Fruit fly (Drosophila melanogaster) whole organism, embryonic: ENCODE data around the gene CG9300.

Experiments used
- ATbp ChIP-seq: fragments of 200-800 bp; sonication (Bioruptor generic); optimal IDR thresholded peaks from 2 replicates; lab custom pipeline; 2017; ENCODE audit warnings: missing biosample characterization, mild to moderate bottlenecking, missing genetic modification characterization, missing genetic modification reagents
- Atf3 ChIP-seq: fragments of 200-800 bp; sonication (Bioruptor generic); optimal IDR thresholded peaks from 3 replicates; lab custom pipeline; 2016; ENCODE audit warnings: missing biosample characterization, missing genetic modification characterization
- Atf6 ChIP-seq: fragments of 200-800 bp; sonication (Bioruptor generic); IDR thresholded peaks from 2 replicates; pipeline ENCODE4 v1.3.6; 2022; ENCODE audit warnings: missing biosample characterization, missing genetic modification characterization
- Bgb ChIP-seq: fragments of 200-800 bp; sonication (Bioruptor generic); IDR thresholded peaks from 2 replicates; pipeline ENCODE4 v1.3.6; 2022; ENCODE audit warnings: missing biosample characterization, missing genetic modification characterization; ENCODE audit not compliant: partially characterized antibody
- C15 ChIP-seq: fragments of 200-800 bp; sonication (Bioruptor generic); IDR thresholded peaks from 3 replicates; pipeline ENCODE4 v1.3.6; 2022; ENCODE audit warnings: missing biosample characterization, missing genetic modification characterization
- CG10147 ChIP-seq: fragments of 200-800 bp; sonication (Bioruptor generic); optimal IDR thresholded peaks from 2 replicates; lab custom pipeline; 2019; ENCODE audit warnings: missing biosample characterization, mild to moderate bottlenecking, missing genetic modification characterization, moderate library complexity
- CG10274 ChIP-seq: fragments of 200-800 bp; sonication (Bioruptor generic); optimal IDR thresholded peaks from 3 replicates; lab custom pipeline; 2017; ENCODE audit warnings: missing biosample characterization, mild to moderate bottlenecking, missing genetic modification characterization
- CG13296 ChIP-seq: fragments of 200-800 bp; sonication (Bioruptor generic); optimal IDR thresholded peaks from 3 replicates; lab custom pipeline; 2018; ENCODE audit warnings: missing biosample characterization, mild to moderate bottlenecking, missing genetic modification characterization
- CG15073 ChIP-seq: fragments of 200-800 bp; sonication (Bioruptor generic); optimal IDR thresholded peaks from 2 replicates; lab custom pipeline; 2016; ENCODE audit warnings: missing biosample characterization, missing genetic modification characterization
- CG16863 ChIP-seq: fragments of 200-800 bp; sonication (Bioruptor generic); optimal IDR thresholded peaks from 3 replicates; lab custom pipeline; 2016; ENCODE audit warnings: missing biosample characterization, missing genetic modification characterization
- CG18262 ChIP-seq: fragments of 200-800 bp; optimal IDR thresholded peaks from 3 replicates; lab custom pipeline; 2019; ENCODE audit warnings: missing biosample characterization, mild to moderate bottlenecking, missing genetic modification characterization, moderate library complexity
- CG30431 ChIP-seq: fragments of 200-800 bp; sonication (Bioruptor generic); optimal IDR thresholded peaks from 2 replicates; lab custom pipeline; 2017; ENCODE audit warnings: missing biosample characterization, missing genetic modification characterization
- CG3065 ChIP-seq: fragments of 200-800 bp; sonication (Bioruptor generic); optimal IDR thresholded peaks from 2 replicates; lab custom pipeline; 2016; ENCODE audit warnings: missing biosample characterization, missing genetic modification characterization
- CG31365 ChIP-seq: fragments of 200-800 bp; sonication (Bioruptor generic); optimal IDR thresholded peaks from 2 replicates; lab custom pipeline; 2018; ENCODE audit warnings: missing biosample characterization, mild to moderate bottlenecking, missing genetic modification characterization
- CG31441 ChIP-seq: fragments of 200-800 bp; sonication (Bioruptor generic); IDR thresholded peaks from 2 replicates; pipeline ENCODE4 v1.3.6; 2022; ENCODE audit warnings: missing biosample characterization, missing genetic modification characterization
- CG34224 ChIP-seq: fragments of 200-800 bp; sonication (Bioruptor generic); IDR thresholded peaks from 3 replicates; pipeline ENCODE4 v1.3.6; 2022; ENCODE audit warnings: missing biosample characterization, missing genetic modification characterization; ENCODE audit not compliant: partially characterized antibody
- CG34422 ChIP-seq: fragments of 200-800 bp; sonication (Bioruptor generic); IDR thresholded peaks from 3 replicates; pipeline ENCODE4 v1.3.6; 2022; ENCODE audit warnings: missing biosample characterization, missing genetic modification characterization
- CG3995 ChIP-seq: fragments of 200-800 bp; sonication (Bioruptor generic); optimal IDR thresholded peaks from 3 replicates; lab custom pipeline; 2016; ENCODE audit warnings: missing biosample characterization, missing genetic modification characterization
- CG5180 ChIP-seq: fragments of 200-800 bp; sonication (Bioruptor generic); optimal IDR thresholded peaks from 3 replicates; lab custom pipeline; 2017; ENCODE audit warnings: missing biosample characterization, missing genetic modification characterization, mild to moderate bottlenecking, moderate library complexity, missing genetic modification reagents
- CG6254 ChIP-seq: fragments of 200-800 bp; sonication (Bioruptor generic); optimal IDR thresholded peaks from 3 replicates; lab custom pipeline; 2017; ENCODE audit warnings: mild to moderate bottlenecking, missing biosample characterization, missing genetic modification reagents, missing genetic modification characterization
- CG7372 ChIP-seq: fragments of 200-800 bp; sonication (Bioruptor generic); IDR thresholded peaks from 2 replicates; pipeline ENCODE4 v1.3.6; 2022; ENCODE audit warnings: missing biosample characterization, missing genetic modification characterization
- D ChIP-seq, 2 experiments: fragments of 200-800 bp in 1 of 2; fragments of >200 bp in 1 of 2; sonication (Bioruptor generic) in 1 of 2; optimal IDR thresholded peaks; 2 replicates in 1 of 2; 3 replicates in 1 of 2; lab custom pipeline; 2017; ENCODE audit warnings: mild to moderate bottlenecking in 1 of 2, missing biosample characterization in 1 of 2, missing genetic modification characterization in 1 of 2, missing genetic modification reagents in 1 of 2
- D19B ChIP-seq: fragments of 200-800 bp; sonication (Bioruptor generic); optimal IDR thresholded peaks from 2 replicates; lab custom pipeline; 2017; ENCODE audit warnings: missing biosample characterization, mild to moderate bottlenecking, missing genetic modification characterization
- Dbx ChIP-seq: fragments of 200-800 bp; sonication (Bioruptor generic); IDR thresholded peaks from 3 replicates; pipeline ENCODE4 v1.3.6; 2022; ENCODE audit warnings: missing biosample characterization, missing genetic modification characterization
- Dll ChIP-seq: fragments of 200-800 bp; sonication (Bioruptor generic); IDR thresholded peaks from 4 replicates; pipeline ENCODE4 v1.3.6; 2022; ENCODE audit warnings: missing biosample characterization, missing genetic modification characterization; ENCODE audit not compliant: partially characterized antibody
- E2f2 ChIP-seq: fragments of 200-800 bp; sonication (Bioruptor generic); IDR thresholded peaks from 2 replicates; pipeline ENCODE4 v1.3.6; 2022; ENCODE audit warnings: missing biosample characterization, missing genetic modification characterization
- HLH3B ChIP-seq: fragments of 200-800 bp; sonication (Bioruptor generic); IDR thresholded peaks from 2 replicates; pipeline ENCODE4 v1.3.6; 2022; ENCODE audit warnings: missing biosample characterization, missing genetic modification characterization
- HLH4C ChIP-seq: fragments of 200-800 bp; sonication (Bioruptor generic); IDR thresholded peaks from 3 replicates; pipeline ENCODE4 v1.3.6; 2022; ENCODE audit warnings: missing biosample characterization, missing genetic modification characterization; ENCODE audit not compliant: partially characterized antibody
- Max ChIP-seq: fragments of 200-800 bp; sonication (Bioruptor generic); optimal IDR thresholded peaks from 2 replicates; lab custom pipeline; 2016; ENCODE audit warnings: missing biosample characterization, mild to moderate bottlenecking, missing genetic modification characterization
- Mrtf ChIP-seq: fragments of 200-800 bp; sonication (Bioruptor generic); IDR thresholded peaks from 3 replicates; pipeline ENCODE4 v1.3.6; 2022; ENCODE audit warnings: missing biosample characterization, missing genetic modification characterization
- NC2α ChIP-seq: fragments of 200-800 bp; sonication (Bioruptor generic); optimal IDR thresholded peaks from 2 replicates; lab custom pipeline; 2016; ENCODE audit warnings: missing biosample characterization, missing genetic modification characterization
- Oli ChIP-seq: fragments of 200-800 bp; sonication (Bioruptor generic); optimal IDR thresholded peaks from 2 replicates; lab custom pipeline; 2018; ENCODE audit warnings: missing biosample characterization, mild to moderate bottlenecking, missing genetic modification characterization, moderate library complexity
- Sin3A ChIP-seq: fragments of >200 bp; optimal IDR thresholded peaks from 2 replicates; lab custom pipeline; 2018
- bab2 ChIP-seq: fragments of 200-800 bp; sonication (Bioruptor generic); optimal IDR thresholded peaks from 2 replicates; lab custom pipeline; 2016; ENCODE audit warnings: missing biosample characterization, missing genetic modification characterization
- cg ChIP-seq: fragments of 200-800 bp; sonication (Bioruptor generic); optimal IDR thresholded peaks from 3 replicates; lab custom pipeline; 2019; ENCODE audit warnings: missing biosample characterization, mild to moderate bottlenecking, missing genetic modification characterization, moderate library complexity
- eyg ChIP-seq: fragments of 200-800 bp; sonication (Bioruptor generic); optimal IDR thresholded peaks from 3 replicates; lab custom pipeline; 2016; ENCODE audit warnings: missing biosample characterization, missing genetic modification characterization
- gfzf ChIP-seq: fragments of 200-800 bp; sonication (Bioruptor generic); optimal IDR thresholded peaks from 2 replicates; lab custom pipeline; 2016; ENCODE audit warnings: missing biosample characterization, mild to moderate bottlenecking, missing genetic modification characterization, moderate library complexity
- grau ChIP-seq: fragments of 200-800 bp; optimal IDR thresholded peaks from 3 replicates; lab custom pipeline; 2019; ENCODE audit warnings: missing biosample characterization, mild to moderate bottlenecking, missing genetic modification characterization, moderate library complexity
- gt ChIP-seq: fragments of 200-800 bp; sonication (Bioruptor generic); IDR thresholded peaks from 2 replicates; pipeline ENCODE4 v1.3.6; 2022; ENCODE audit warnings: missing biosample characterization, missing genetic modification characterization
- lab ChIP-seq: fragments of 200-800 bp; sonication (Bioruptor generic); optimal IDR thresholded peaks from 3 replicates; lab custom pipeline; 2017; ENCODE audit warnings: missing biosample characterization, missing genetic modification characterization, mild to moderate bottlenecking, moderate library complexity, missing genetic modification reagents
- nmo ChIP-seq: fragments of 200-800 bp; sonication (Bioruptor generic); optimal IDR thresholded peaks from 2 replicates; lab custom pipeline; 2018; ENCODE audit warnings: missing biosample characterization, mild to moderate bottlenecking, missing genetic modification characterization, moderate library complexity
- peb ChIP-seq: fragments of 200-800 bp; sonication (Bioruptor generic); IDR thresholded peaks from 2 replicates; pipeline ENCODE4 v1.3.6; 2022; ENCODE audit warnings: missing biosample characterization, missing genetic modification characterization
- run ChIP-seq: fragments of 200-800 bp; sonication (Bioruptor generic); optimal IDR thresholded peaks from 3 replicates; lab custom pipeline; 2018; ENCODE audit warnings: missing biosample characterization, mild to moderate bottlenecking, missing genetic modification characterization
- sc ChIP-seq, 3 experiments: fragments of >200 bp in 2 of 3; fragments of 200-800 bp in 1 of 3; sonication (Bioruptor generic) in 1 of 3; optimal IDR thresholded peaks; 2 replicates in 2 of 3; 3 replicates in 1 of 3; lab custom pipeline; 2017; ENCODE audit warnings: mild to moderate bottlenecking in 1 of 3, missing biosample characterization in 1 of 3, missing genetic modification characterization in 1 of 3, missing genetic modification reagents in 1 of 3
- sens ChIP-seq: fragments of 200-800 bp; sonication (Bioruptor generic); peaks from one replicate; lab custom pipeline; 2016; ENCODE audit warnings: missing biosample characterization, missing genetic modification characterization
- slbo ChIP-seq: fragments of 200-800 bp; sonication (Bioruptor generic); IDR thresholded peaks from 2 replicates; pipeline ENCODE4 v1.3.6; 2022; ENCODE audit warnings: missing biosample characterization, missing genetic modification characterization
- stc ChIP-seq: fragments of 200-800 bp; sonication (Bioruptor generic); IDR thresholded peaks from 2 replicates; pipeline ENCODE4 v1.3.6; 2022; ENCODE audit warnings: missing biosample characterization, missing genetic modification characterization
- toy ChIP-seq: fragments of 200-800 bp; sonication (Bioruptor generic); IDR thresholded peaks from 2 replicates; pipeline ENCODE4 v1.3.6; 2022; ENCODE audit warnings: missing biosample characterization, missing genetic modification characterization
- zfh1 ChIP-seq: fragments of 200-800 bp; sonication (Bioruptor generic); IDR thresholded peaks from 3 replicates; pipeline ENCODE4 v1.3.6; 2022; ENCODE audit warnings: missing biosample characterization, missing genetic modification characterization

Gene CG9300

dm6 chr3L:19552136-19552773 is at the start of gene CG9300, which contains the start of gene Ltn1:
Gene CG9300, plus strand, starts transcription at chr3L:19552420.
Gene Ltn1, minus strand, starts transcription at chr3L:19552290.
- 0 out of 4 replicates have a peak, but pooled peaks have one; percentile 42 for TF ChIP-seq Dll (GFP tag; lab: Robert Waterston, UW)
- peak; percentile 93 for TF ChIP-seq sens
- peak; percentile 35 for TF ChIP-seq D (optimal IDR thresholded peaks at IDR 0.05; lab: Kevin White, UChicago)
- no peak for TF ChIP-seq D (GFP tag; optimal IDR thresholded peaks at IDR 0.05; lab: Kevin White, UChicago)
- TF ChIP-seq Oli: no peak
- peak; percentile 25; the same call in 1 of the 2 replicates for TF ChIP-seq slbo (GFP tag; lab: Robert Waterston, UW)
- TF ChIP-seq CG31365 (tag; lab: Kevin White, UChicago): peak; percentile 8
- TF ChIP-seq CG30431 (GFP tag; lab: Kevin White, UChicago): no peak
- TF ChIP-seq CG6254 (GFP tag; lab: Kevin White, UChicago): peak; percentile 100
- peak; percentile 67 for TF ChIP-seq E2f2 (GFP tag; lab: Robert Waterston, UW)
- no peak for TF ChIP-seq sc (optimal IDR thresholded peaks at IDR 0.05; lab: Kevin White, UChicago)
- no peak for TF ChIP-seq sc (GFP tag; optimal IDR thresholded peaks at IDR 0.05; lab: Kevin White, UChicago)
- no peak for TF ChIP-seq eyg (GFP tag; lab: Kevin White, UChicago)
- peak; percentile 46; the same call in 1 of the 2 replicates for TF ChIP-seq Bgb (GFP tag; lab: Robert Waterston, UW)
- TF ChIP-seq zfh1 (GFP tag; lab: Robert Waterston, UW): no peak
- no peak for TF ChIP-seq CG3995 (GFP tag; lab: Kevin White, UChicago)
- TF ChIP-seq Mrtf (GFP tag; lab: Robert Waterston, UW): no peak
- TF ChIP-seq lab (GFP tag; lab: Kevin White, UChicago): no peak
- no peak for TF ChIP-seq CG15073 (GFP tag; lab: Kevin White, UChicago)
- no peak for TF ChIP-seq CG10147 (GFP tag; lab: Kevin White, UChicago)
- TF ChIP-seq Atf6 (GFP tag; lab: Robert Waterston, UW): no peak
- TF ChIP-seq NC2α (GFP tag; lab: Kevin White, UChicago): peak; percentile 10
- TF ChIP-seq cg (GFP tag; lab: Kevin White, UChicago): no peak
- no peak for TF ChIP-seq CG3065 (GFP tag; lab: Kevin White, UChicago)
- TF ChIP-seq gfzf: peak; percentile 52
- TF ChIP-seq toy (GFP tag; lab: Robert Waterston, UW): no peak
- no peak for TF ChIP-seq CG13296 (GFP tag; lab: Kevin White, UChicago)
- no peak for TF ChIP-seq run (tag; lab: Kevin White, UChicago)
- TF ChIP-seq CG18262 (tag; lab: Kevin White, UChicago): no peak
- peak; percentile 43; the same call in 1 of the 3 replicates for TF ChIP-seq HLH4C
- no peak for TF ChIP-seq CG10274 (GFP tag; lab: Kevin White, UChicago)
- TF ChIP-seq HLH3B (GFP tag; lab: Robert Waterston, UW): no peak
- TF ChIP-seq grau (tag; lab: Kevin White, UChicago): no peak
- no peak for TF ChIP-seq peb (GFP tag; lab: Robert Waterston, UW)
- TF ChIP-seq CG7372 (GFP tag; lab: Robert Waterston, UW): no peak
- peak; percentile 38; the same call in 1 of the 3 replicates for TF ChIP-seq Dbx
- no peak for TF ChIP-seq D19B (GFP tag; lab: Kevin White, UChicago)
- TF ChIP-seq CG34224 (GFP tag; lab: Robert Waterston, UW): peak; percentile 32; the same call in 1 of the 3 replicates
- no peak for TF ChIP-seq C15 (GFP tag; lab: Robert Waterston, UW)
- TF ChIP-seq nmo: no peak
- no peak for TF ChIP-seq stc (GFP tag; lab: Robert Waterston, UW)
- peak; percentile 83 for TF ChIP-seq Sin3A
- TF ChIP-seq Max (GFP tag; lab: Kevin White, UChicago): peak; percentile 93
- TF ChIP-seq CG34422 (GFP tag; lab: Robert Waterston, UW): peak; percentile 93
- TF ChIP-seq CG31441 (GFP tag; lab: Robert Waterston, UW): no peak
- TF ChIP-seq CG16863 (GFP tag; lab: Kevin White, UChicago): peak; percentile 14
- TF ChIP-seq bab2 (GFP tag; lab: Kevin White, UChicago): no peak
- no peak for TF ChIP-seq CG5180
- TF ChIP-seq gt (GFP tag; lab: Robert Waterston, UW): no peak
- no peak for TF ChIP-seq Atf3 (GFP tag; lab: Kevin White, UChicago)
- TF ChIP-seq ATbp (GFP tag; lab: Kevin White, UChicago): no peak
